Fruit fly (Drosophila melanogaster): ENCODE data around the gene et.

DNA sequence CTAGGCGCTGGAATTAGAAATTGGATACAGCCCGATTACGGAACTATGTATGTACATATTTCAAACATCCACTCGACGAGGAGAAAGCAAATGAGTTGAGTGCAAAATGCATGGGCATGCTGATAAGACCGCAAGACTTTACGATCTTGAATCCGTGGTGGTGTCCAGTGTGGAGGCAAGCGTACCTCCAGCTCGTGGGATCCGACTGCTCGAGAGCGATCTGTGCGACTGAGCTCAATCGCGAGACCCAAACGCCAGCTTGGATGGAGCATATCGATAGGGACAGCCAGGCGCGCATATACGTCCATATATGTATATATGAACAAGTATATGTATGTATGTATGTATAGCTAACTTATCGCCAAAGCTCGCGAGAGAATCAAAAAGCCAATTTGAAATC lies at the start of gene et:
- TF ChIP-seq Pif1A (GFP tag; optimal IDR thresholded peaks at IDR 0.05) (no peak), Ets98B (GFP tag; IDR thresholded peaks at IDR 0.05) (no peak), CG8301 (tag; optimal IDR thresholded peaks at IDR 0.05) (no peak), D1 (tag; optimal IDR thresholded peaks at IDR 0.05) (no peak), CG34367 (tag; optimal IDR thresholded peaks at IDR 0.05) (no peak)

Data from whole organism, pupa.